Worm (Caenorhabditis elegans) whole organism, L1 larva: ENCODE data around the gene Y39B6A.33.

Experiments
- dpl-1 ChIP-seq, 3 experiments: fragments of 150-350 bp in 2 of 3; sonication (generic microtip) in 1 of 3; optimal IDR thresholded peaks; 2 replicates each; lab custom pipeline; 2014 to 2017; ENCODE audit warnings: missing biosample characterization in 3 of 3, missing genetic modification characterization in 3 of 3, missing genetic modification reagents in 3 of 3
- efl-1 ChIP-seq, 4 experiments: fragments of 150-350 bp; optimal IDR thresholded peaks in 3 of 4; peaks in 1 of 4; 1 replicate in 1 of 4; 2 replicates in 3 of 4; lab custom pipeline; 2014; ENCODE audit warnings: missing biosample characterization in 2 of 4, missing genetic modification characterization in 2 of 4, missing genetic modification reagents in 2 of 4
- lin-15B ChIP-seq: fragments of 150-350 bp; sonication (generic microtip); optimal IDR thresholded peaks from 3 replicates; lab custom pipeline; 2014; ENCODE audit warnings: missing biosample characterization, missing genetic modification characterization
- lin-35 ChIP-seq, 2 experiments: fragments of 150-350 bp; optimal IDR thresholded peaks; 2 replicates each; lab custom pipeline; 2014; ENCODE audit warnings: missing biosample characterization in 2 of 2, missing genetic modification characterization in 2 of 2, missing genetic modification reagents in 2 of 2
- mdl-1 ChIP-seq, 2 experiments: fragments of 150-350 bp; optimal IDR thresholded peaks; 2 replicates each; lab custom pipeline; 2014 to 2017; ENCODE audit warnings: missing biosample characterization in 2 of 2, missing genetic modification characterization in 2 of 2, inconsistent platforms in 1 of 2
- mep-1 ChIP-seq: fragments of 150-350 bp; optimal IDR thresholded peaks from 2 replicates; lab custom pipeline; 2014; ENCODE audit warnings: missing biosample characterization, missing genetic modification characterization
- pag-3 ChIP-seq: sonication (generic microtip); optimal IDR thresholded peaks from 2 replicates; lab custom pipeline; 2017; ENCODE audit warnings: missing genetic modification characterization, mild to moderate bottlenecking, missing compliant biosample characterization, antibody characterized with exemption, borderline replicate concordance; ENCODE audit not compliant: insufficient read depth
- snpc-4 ChIP-seq: fragments of 150-350 bp; optimal IDR thresholded peaks from 2 replicates; lab custom pipeline; 2014; ENCODE audit warnings: missing biosample characterization, missing genetic modification characterization
- sptf-1 ChIP-seq: fragments of 150-350 bp; optimal IDR thresholded peaks from 2 replicates; lab custom pipeline; 2014; ENCODE audit warnings: missing biosample characterization, missing genetic modification characterization
- unc-130 ChIP-seq: fragments of 150-350 bp; optimal IDR thresholded peaks from 2 replicates; lab custom pipeline; 2017; ENCODE audit warnings: missing biosample characterization, missing genetic modification characterization, inconsistent platforms
- ztf-4 ChIP-seq: fragments of 150-350 bp; optimal IDR thresholded peaks from 2 replicates; lab custom pipeline; 2014; ENCODE audit warnings: missing biosample characterization, missing genetic modification characterization

- TF ChIP-seq sptf-1 (tag; lab: Kevin White, UChicago) (no peak), lin-35 (GFP tag; optimal IDR thresholded peaks at IDR 0.05; lab: Kevin White, UChicago) (no peak), ztf-4 (tag; lab: Kevin White, UChicago) (no peak), mdl-1 (tag; optimal IDR thresholded peaks at IDR 0.05; lab: Kevin White, UChicago) (no peak), unc-130 (tag; lab: Kevin White, UChicago) (no peak), lin-15B (tag; lab: Kevin White, UChicago) (no peak), dpl-1 (GFP tag; optimal IDR thresholded peaks at IDR 0.05; lab: Kevin White, UChicago) (no peak), mep-1 (tag; lab: Kevin White, UChicago) (no peak), pag-3 (no peak), snpc-4 (tag; lab: Kevin White, UChicago) (no peak), efl-1 (optimal IDR thresholded peaks at IDR 0.05; lab: Kevin White, UChicago) (no peak), efl-1 (GFP tag; optimal IDR thresholded peaks at IDR 0.05 in 1 of 2; lab: Kevin White, UChicago) (no peak)
Observed at ce11 chrV:19019239-19019638, 17.5 kb downstream of the Y39B6A.33 start.
